Worm (Caenorhabditis elegans): ENCODE data around the gene C16C8.7.

Gene C16C8.7

ce11 chrII:3438280-3438679 lies 21.7 kb downstream of the C16C8.7 start:
- no peak for TF ChIP-seq nhr-237 (tag; optimal IDR thresholded peaks at IDR 0.05)
- TF ChIP-seq nhr-25 (tag; optimal IDR thresholded peaks at IDR 0.05), result no peak
- TF ChIP-seq aly-2 (tag; optimal IDR thresholded peaks at IDR 0.05), result no peak
- no peak for TF ChIP-seq snpc-4 (tag; optimal IDR thresholded peaks at IDR 0.05)
- TF ChIP-seq blmp-1 (tag; optimal IDR thresholded peaks at IDR 0.05; ENCODE audit: insufficient read depth), result peak; percentile 39

- TF ChIP-seq fos-1 (tag; optimal IDR thresholded peaks at IDR 0.05) (no peak), lin-11 (tag; optimal IDR thresholded peaks at IDR 0.05) (no peak), sma-3 (GFP tag; optimal IDR thresholded peaks at IDR 0.05) (no peak), nhr-10 (tag; optimal IDR thresholded peaks at IDR 0.05) (no peak), nhr-237 (tag; optimal IDR thresholded peaks at IDR 0.05) (no peak), nhr-12 (tag; optimal IDR thresholded peaks at IDR 0.05) (no peak), mab-5 (tag; optimal IDR thresholded peaks at IDR 0.05) (no peak), elt-1 (tag; optimal IDR thresholded peaks at IDR 0.05) (no peak), ceh-82 (tag; optimal IDR thresholded peaks at IDR 0.05) (no peak), nhr-77 (tag; optimal IDR thresholded peaks at IDR 0.05) (no peak), nhr-25 (tag; optimal IDR thresholded peaks at IDR 0.05) (no peak), sma-9 (GFP tag; optimal IDR thresholded peaks at IDR 0.05) (no peak), sma-9 (tag; optimal IDR thresholded peaks at IDR 0.05) (no peak), lin-39 (tag; optimal IDR thresholded peaks at IDR 0.05) (no peak), blmp-1 (tag; optimal IDR thresholded peaks at IDR 0.05; ENCODE audit: insufficient read depth) (no peak), peb-1 (tag; optimal IDR thresholded peaks at IDR 0.05) (no peak)
These were observed 22.6 kb downstream of the C16C8.7 start for ce11 chrII:3437393-3437792.

DNA sequence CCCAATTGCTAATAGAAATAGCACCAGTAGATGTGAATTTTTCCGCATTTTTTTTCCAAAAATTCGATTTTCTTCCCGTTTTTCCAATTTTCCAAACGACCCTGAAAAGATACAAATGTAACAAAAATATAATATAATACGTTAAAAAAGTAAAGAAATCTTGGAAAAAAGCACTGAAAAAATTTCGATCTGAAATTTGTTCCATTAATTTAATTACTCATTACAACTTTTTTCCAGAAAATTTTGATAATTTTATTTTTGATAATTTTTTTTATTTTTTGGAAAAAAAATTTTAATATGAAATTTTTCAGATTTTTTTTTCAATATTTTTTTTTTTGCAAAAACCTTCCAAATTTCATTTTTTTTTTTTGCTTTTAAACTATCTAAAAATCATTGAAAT lies 23.5 kb downstream of the C16C8.7 start, which contains the start of gene skpo-2:
Gene skpo-2 (minus strand): TSS at position 101 of the 400 bp plus-strand sequence.
- no peak for TF ChIP-seq peb-1 (tag; optimal IDR thresholded peaks at IDR 0.05)
- TF ChIP-seq ztf-1 (GFP tag; conservative IDR thresholded peaks at IDR 0.05), result no peak
- TF ChIP-seq R02D3.7 (tag; optimal IDR thresholded peaks at IDR 0.05), result no peak
- no peak for TF ChIP-seq nhr-10 (tag; optimal IDR thresholded peaks at IDR 0.05)
- no peak for TF ChIP-seq nhr-237 (tag; optimal IDR thresholded peaks at IDR 0.05)
- no peak for TF ChIP-seq lin-13 (GFP tag; optimal IDR thresholded peaks at IDR 0.05)
- TF ChIP-seq lin-39 (tag; optimal IDR thresholded peaks at IDR 0.05), result no peak
- TF ChIP-seq ama-1 (optimal IDR thresholded peaks at IDR 0.05), result no peak
- TF ChIP-seq mdl-1 (tag; optimal IDR thresholded peaks at IDR 0.05), result no peak
- no peak for TF ChIP-seq nhr-6 (tag; optimal IDR thresholded peaks at IDR 0.05)

- peak; percentile 26 for TF ChIP-seq nhr-25 (tag; optimal IDR thresholded peaks at IDR 0.05)
- no peak for TF ChIP-seq mab-5 (tag; optimal IDR thresholded peaks at IDR 0.05)
- TF ChIP-seq nhr-21 (tag; optimal IDR thresholded peaks at IDR 0.05), result no peak
- peak; percentile 67 for TF ChIP-seq snpc-4 (tag; optimal IDR thresholded peaks at IDR 0.05)
- no peak for TF ChIP-seq elt-1 (tag; optimal IDR thresholded peaks at IDR 0.05)
These were observed 24.9 kb downstream of the C16C8.7 start for ce11 chrII:3434893-3435503.

DNA sequence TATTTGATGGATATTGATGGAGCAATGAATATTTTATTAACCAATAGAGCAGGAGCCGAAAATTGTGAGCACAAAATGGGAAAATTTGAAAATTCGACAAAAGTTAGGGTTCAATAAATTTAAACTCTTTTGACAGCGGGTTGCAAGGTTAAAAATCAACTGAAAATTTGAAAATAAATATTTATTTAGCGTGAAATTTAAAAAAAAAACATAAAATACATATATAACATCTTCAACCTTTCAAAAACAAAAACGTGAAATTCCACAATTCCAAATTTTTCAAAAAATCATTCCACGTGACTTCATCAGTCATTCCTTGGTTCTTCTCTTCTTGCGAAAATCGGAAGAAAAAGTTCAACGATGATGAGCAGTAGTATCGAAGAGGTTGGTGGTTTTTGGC lies 30.5 kb downstream of the C16C8.7 start, which contains the start of gene C16C8.18:
Gene C16C8.18 (plus strand): TSS at position 301 of the 400 bp plus-strand sequence.
- TF ChIP-seq unc-55 (GFP tag; optimal IDR thresholded peaks at IDR 0.05), result peak; percentile 27
- no peak for TF ChIP-seq elt-3 (tag; optimal IDR thresholded peaks at IDR 0.05)

DNA sequence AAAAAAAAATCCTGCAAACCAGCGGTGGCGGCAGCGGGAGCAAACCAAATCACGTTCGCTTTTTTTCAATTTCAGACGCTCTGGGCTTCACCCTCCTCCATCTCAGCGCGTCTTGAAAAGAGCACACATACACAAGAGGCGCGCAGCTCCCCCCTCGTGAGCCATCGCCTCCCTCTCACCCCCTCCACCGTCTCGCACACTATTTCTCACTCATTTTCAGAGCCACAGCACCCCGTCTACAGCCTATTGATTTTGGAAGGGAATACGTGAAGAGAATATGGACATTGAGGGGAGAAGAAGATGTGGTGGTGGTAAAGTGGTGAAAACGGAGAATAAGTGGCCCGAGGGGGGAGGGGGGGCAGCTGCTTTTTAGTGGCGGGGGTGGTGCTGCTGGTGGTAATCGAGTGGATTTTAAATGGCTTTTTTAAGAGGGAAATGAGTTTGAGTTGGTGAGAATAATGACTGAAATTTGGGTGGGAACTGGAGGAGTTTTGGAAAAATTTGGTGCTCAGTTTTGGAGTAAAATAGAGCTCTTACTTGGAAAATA lies 31.7 kb downstream of the C16C8.7 start:
- TF ChIP-seq lin-11 (tag; optimal IDR thresholded peaks at IDR 0.05), result peak; percentile 66
- TF ChIP-seq C34F6.9 (tag; optimal IDR thresholded peaks at IDR 0.05), result peak; percentile 56
- peak; percentile 1 for TF ChIP-seq F13H6.1 (tag; optimal IDR thresholded peaks at IDR 0.05)
- TF ChIP-seq nhr-129 (tag; optimal IDR thresholded peaks at IDR 0.05), result peak; percentile 22
- peak; percentile 0 for TF ChIP-seq crh-2 (tag; optimal IDR thresholded peaks at IDR 0.05)
- TF ChIP-seq lin-13 (GFP tag; optimal IDR thresholded peaks at IDR 0.05), result peak; percentile 17
- peak in 1 of 2 experiments; percentile 49 for TF ChIP-seq lsy-2 (tag; optimal IDR thresholded peaks at IDR 0.05)
- no peak for TF ChIP-seq skn-1 (tag; optimal IDR thresholded peaks at IDR 0.05)
- no peak for TF ChIP-seq ztf-4 (tag; optimal IDR thresholded peaks at IDR 0.05)
- TF ChIP-seq snpc-4 (tag; optimal IDR thresholded peaks at IDR 0.05), result peak; percentile 12
- no peak for TF ChIP-seq Y55F3AM.14 (GFP tag; optimal IDR thresholded peaks at IDR 0.05)
- peak; percentile 73 for TF ChIP-seq unc-55 (GFP tag; optimal IDR thresholded peaks at IDR 0.05)
- peak in 1 of 2 experiments; percentile 51 for TF ChIP-seq mdl-1 (tag; optimal IDR thresholded peaks at IDR 0.05)
- peak; percentile 9 for TF ChIP-seq zag-1 (tag; optimal IDR thresholded peaks at IDR 0.05)

Measured in whole organism, L2 larva.